Comparison of ENCODE assay signal across 5 fruit fly cellular contexts in genomic region chrX:7162554-7162953, dm6.
TF ChIP-seq lines count a peak whose summit lies in the region.

No protein-coding gene starts in this region.

- peak; percentile 96 for TF ChIP-seq CTCF in S2 (optimal IDR thresholded peaks at IDR 0.05; lab: Kevin White, UChicago)
- TF ChIP-seq CTCF in whole organism, embryonic (GFP tag; optimal IDR thresholded peaks at IDR 0.05; lab: Kevin White, UChicago), result peak; percentile 97

TF ChIP-seq in whole organism, embryonic, 481 proteins besides CTCF, POLR2A, EP300 and RAD21 (continues in another document):
- TF ChIP-seq CG31224 (GFP tag; IDR thresholded peaks at IDR 0.05; lab: Robert Waterston, UW) (no peak), Six4 (GFP tag; optimal IDR thresholded peaks at IDR 0.05; lab: Kevin White, UChicago) (peak; percentile 5), CG5245 (GFP tag; optimal IDR thresholded peaks at IDR 0.05; lab: Kevin White, UChicago) (peak; percentile 35), CG7357 (GFP tag; IDR thresholded peaks at IDR 0.05; lab: Robert Waterston, UW) (no peak), mirr (GFP tag; optimal IDR thresholded peaks at IDR 0.05; lab: Kevin White, UChicago) (peak; percentile 12), Meics (GFP tag; optimal IDR thresholded peaks at IDR 0.05; lab: Kevin White, UChicago) (peak; percentile 49), pum (GFP tag; optimal IDR thresholded peaks at IDR 0.05; lab: Kevin White, UChicago) (peak; percentile 25), az2 (GFP tag; optimal IDR thresholded peaks at IDR 0.05; lab: Kevin White, UChicago) (peak; percentile 55), ewg (GFP tag; optimal IDR thresholded peaks at IDR 0.05; lab: Kevin White, UChicago) (peak; percentile 91), CG2116 (GFP tag; optimal IDR thresholded peaks at IDR 0.05; lab: Kevin White, UChicago) (peak; percentile 4), B-H2 (GFP tag; optimal IDR thresholded peaks at IDR 0.05; lab: Kevin White, UChicago) (no peak), sens (GFP tag; lab: Kevin White, UChicago) (peak; percentile 83), CG4424 (GFP tag; optimal IDR thresholded peaks at IDR 0.05; lab: Kevin White, UChicago) (peak; percentile 45), CG13424 (tag; optimal IDR thresholded peaks at IDR 0.05; lab: Kevin White, UChicago) (peak; percentile 42), CG8359 (GFP tag; optimal IDR thresholded peaks at IDR 0.05; lab: Kevin White, UChicago; ENCODE audit: borderline replicate concordance) (peak; percentile 14), CG31441 (GFP tag; IDR thresholded peaks at IDR 0.05; lab: Robert Waterston, UW) (peak; percentile 47), CG3838 (GFP tag; optimal IDR thresholded peaks at IDR 0.05; lab: Kevin White, UChicago) (no peak), H2.0 (GFP tag; IDR thresholded peaks at IDR 0.05; lab: Robert Waterston, UW) (0 out of 2 replicates have a peak, but pooled peaks have one; percentile 29), CG14667 (GFP tag; IDR thresholded peaks at IDR 0.05; lab: Robert Waterston, UW) (0 out of 2 replicates have a peak, but pooled peaks have one; percentile 14), Hr3 (GFP tag; optimal IDR thresholded peaks at IDR 0.05; lab: Kevin White, UChicago) (peak; percentile 34), CG5953 (GFP tag; IDR thresholded peaks at IDR 0.05; lab: Robert Waterston, UW) (no peak), Awh (GFP tag; IDR thresholded peaks at IDR 0.05; lab: Robert Waterston, UW) (peak; percentile 19; the same call in 1 of the 2 replicates)

TF ChIP-seq in whole organism, prepupa, 60 proteins besides CTCF, POLR2A, EP300 and RAD21 (continues in another document):
- TF ChIP-seq CG11902 (GFP tag; optimal IDR thresholded peaks at IDR 0.05; lab: Kevin White, UChicago), result no peak
- no peak for TF ChIP-seq Hr38 (GFP tag; optimal IDR thresholded peaks at IDR 0.05; lab: Kevin White, UChicago)
- TF ChIP-seq acj6 (GFP tag; optimal IDR thresholded peaks at IDR 0.05; lab: Kevin White, UChicago), result no peak
- no peak for TF ChIP-seq Gug (GFP tag; IDR thresholded peaks at IDR 0.05; lab: Robert Waterston, UW)
- TF ChIP-seq salr (GFP tag; optimal IDR thresholded peaks at IDR 0.05; lab: Kevin White, UChicago), result no peak
- no peak for TF ChIP-seq fkh (GFP tag; optimal IDR thresholded peaks at IDR 0.05; lab: Kevin White, UChicago)
- no peak for TF ChIP-seq CG32006 (GFP tag; optimal IDR thresholded peaks at IDR 0.05; lab: Kevin White, UChicago)
- TF ChIP-seq fd85E (GFP tag; optimal IDR thresholded peaks at IDR 0.05; lab: Kevin White, UChicago), result no peak
- no peak for TF ChIP-seq cyc (GFP tag; optimal IDR thresholded peaks at IDR 0.05; lab: Kevin White, UChicago)
- TF ChIP-seq net (GFP tag; optimal IDR thresholded peaks at IDR 0.05; lab: Kevin White, UChicago), result no peak
- TF ChIP-seq Met (GFP tag; optimal IDR thresholded peaks at IDR 0.05; lab: Kevin White, UChicago), result peak; percentile 4
- TF ChIP-seq CG31627 (GFP tag; optimal IDR thresholded peaks at IDR 0.05; lab: Kevin White, UChicago), result peak; percentile 10
- peak; percentile 15 for TF ChIP-seq CG3919 (GFP tag; optimal IDR thresholded peaks at IDR 0.05; lab: Kevin White, UChicago)
- TF ChIP-seq svp (GFP tag; lab: Kevin White, UChicago), result no peak
- peak in 1 of 2 experiments; percentile 16 for TF ChIP-seq ss (GFP tag; optimal IDR thresholded peaks at IDR 0.05; lab: Kevin White, UChicago)
- no peak for TF ChIP-seq Sox14 (GFP tag; optimal IDR thresholded peaks at IDR 0.05; lab: Kevin White, UChicago)
- no peak for TF ChIP-seq Hr39 (GFP tag; optimal IDR thresholded peaks at IDR 0.05; lab: Kevin White, UChicago)
- TF ChIP-seq spab (GFP tag; optimal IDR thresholded peaks at IDR 0.05; lab: Kevin White, UChicago), result no peak
- no peak for TF ChIP-seq vri (GFP tag; optimal IDR thresholded peaks at IDR 0.05; lab: Kevin White, UChicago)
- TF ChIP-seq Hr4 (GFP tag; optimal IDR thresholded peaks at IDR 0.05; lab: Kevin White, UChicago), result no peak
- TF ChIP-seq eg (GFP tag; IDR thresholded peaks at IDR 0.05; lab: Robert Waterston, UW), result no peak
- TF ChIP-seq esn (GFP tag; optimal IDR thresholded peaks at IDR 0.05; lab: Kevin White, UChicago), result peak; percentile 23
- no peak for TF ChIP-seq CG6808 (GFP tag; optimal IDR thresholded peaks at IDR 0.05; lab: Kevin White, UChicago)
- TF ChIP-seq CG10631 (GFP tag; optimal IDR thresholded peaks at IDR 0.05; lab: Kevin White, UChicago), result no peak
- TF ChIP-seq fd59A (GFP tag; optimal IDR thresholded peaks at IDR 0.05; lab: Kevin White, UChicago), result no peak

TF ChIP-seq in whole organism, pupa, 21 proteins besides CTCF, POLR2A, EP300 and RAD21:
- peak; percentile 27 for TF ChIP-seq D1 (tag; optimal IDR thresholded peaks at IDR 0.05; lab: Kevin White, UChicago)
- no peak for TF ChIP-seq CG17806 (tag; optimal IDR thresholded peaks at IDR 0.05; lab: Kevin White, UChicago)

TF ChIP-seq in whole organism, wandering third instar larva, 38 proteins besides CTCF, POLR2A, EP300 and RAD21:
- TF ChIP-seq dl (GFP tag; optimal IDR thresholded peaks at IDR 0.05; lab: Kevin White, UChicago; ENCODE audit: insufficient read depth in 1 of 2, partially characterized antibody in 2 of 2), result no peak
- peak; percentile 3 for TF ChIP-seq HLH106 (tag; optimal IDR thresholded peaks at IDR 0.05; lab: Kevin White, UChicago)
- no peak for TF ChIP-seq psq (GFP tag; optimal IDR thresholded peaks at IDR 0.05; lab: Kevin White, UChicago)
- no peak for TF ChIP-seq pan (optimal IDR thresholded peaks at IDR 0.05; lab: Kevin White, UChicago)
- peak in 1 of 2 experiments; percentile 3 for TF ChIP-seq foxo (GFP tag; optimal IDR thresholded peaks at IDR 0.05; lab: Kevin White, UChicago)
